Fruit fly (Drosophila melanogaster) ovary, adult (tissue): ENCODE measurements around the gene CG14074.

Source experiments
- CG17801 ChIP-seq: fragments of 200-800 bp; optimal IDR thresholded peaks from 2 replicates; lab custom pipeline; 2019; ENCODE audit warnings: missing biosample characterization, mild to moderate bottlenecking, missing genetic modification characterization, moderate library complexity; ENCODE audit not compliant: partially characterized antibody

CG14074 gene

DNA sequence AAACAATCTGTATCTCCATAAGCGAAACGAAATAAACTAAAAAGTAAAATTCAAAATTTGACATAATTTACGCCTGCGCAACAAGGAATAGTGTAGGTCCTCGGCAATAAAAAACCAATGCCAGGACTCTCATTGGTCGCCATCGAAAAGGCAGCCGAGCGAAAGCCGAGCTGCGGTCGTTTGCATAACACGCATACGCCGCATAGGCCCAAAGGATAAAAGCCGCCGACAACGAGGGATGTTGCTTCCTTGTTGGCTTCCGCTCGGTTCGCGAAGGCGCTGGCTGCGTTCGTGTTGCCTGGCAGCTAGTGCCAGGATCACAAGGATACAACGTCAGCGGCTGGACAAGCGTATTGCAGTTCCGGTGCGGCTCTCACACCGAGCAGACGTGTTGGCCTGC, 5.6 kb upstream of the CG14074 start:
- TF ChIP-seq CG17801 (GFP tag; lab: Kevin White, UChicago): no peak

DNA sequence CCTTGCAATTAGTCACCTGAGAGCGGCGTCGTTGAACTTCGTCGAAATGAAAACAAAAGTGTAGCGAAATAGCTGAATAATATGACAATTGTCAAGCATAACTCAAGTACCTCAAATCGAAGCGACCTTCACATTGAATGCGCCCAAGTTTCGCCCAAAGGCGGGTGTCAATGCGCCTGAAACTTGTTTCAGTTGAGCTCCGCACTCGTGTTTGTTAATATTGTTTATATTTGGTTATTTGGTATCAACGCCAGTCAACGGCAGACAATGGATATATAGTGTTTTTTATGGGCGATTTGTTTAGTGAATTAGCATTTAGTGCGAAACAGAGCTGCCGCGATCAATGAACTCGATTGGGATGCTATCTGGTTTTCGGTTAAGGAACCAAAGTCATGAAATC, 4.1 kb upstream of the CG14074 start:
- no peak for TF ChIP-seq CG17801 (GFP tag; lab: Kevin White, UChicago)

DNA sequence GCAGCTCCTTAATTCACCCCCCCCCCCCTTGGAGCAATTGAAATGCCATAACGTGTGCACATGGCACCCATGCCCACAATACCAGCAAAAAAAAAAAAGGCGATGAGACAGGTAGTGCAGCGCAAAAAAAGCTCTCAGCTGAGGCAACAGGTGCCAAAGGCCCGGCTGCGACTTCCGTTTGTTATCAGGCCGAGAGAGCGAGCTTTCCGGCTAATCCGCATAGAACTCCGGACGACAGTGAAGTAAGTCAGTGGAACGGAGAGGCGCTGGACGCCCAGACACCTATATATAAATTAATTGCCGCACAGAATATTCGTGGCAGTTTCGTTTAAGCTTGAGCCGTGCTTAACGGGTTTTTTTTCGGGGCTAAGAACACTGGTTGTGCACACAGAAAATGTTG, 2.7 kb upstream of the CG14074 start, which contains the start of gene CG6865:
Gene CG6865, plus strand, starts transcription at position 321 of the 400 bp plus-strand sequence.
- no peak for TF ChIP-seq CG17801 (GFP tag; lab: Kevin White, UChicago)

DNA sequence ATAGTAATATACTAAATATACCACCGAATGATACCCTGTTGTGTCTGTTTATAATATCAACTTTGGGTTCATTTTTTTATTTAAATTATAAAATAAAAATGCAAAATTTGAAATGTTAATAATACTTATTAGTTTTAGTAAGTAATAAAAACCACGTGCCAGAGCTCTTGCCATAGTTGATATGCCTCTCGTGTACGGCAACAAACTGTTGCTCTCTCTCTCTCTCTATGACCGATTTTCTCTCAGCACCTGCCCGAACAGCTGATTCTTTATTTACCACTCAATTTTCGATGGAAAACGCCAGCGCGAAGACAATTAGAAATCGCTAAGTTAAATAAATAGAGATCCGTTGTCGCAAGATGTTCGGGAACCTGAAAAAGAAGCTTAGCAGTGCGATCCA, 1.5 kb downstream of the CG14074 start, which contains the start of gene Dysb:
Gene Dysb, plus strand, starts transcription at position 251 of the 400 bp plus-strand sequence.
- peak; percentile 85 for TF ChIP-seq CG17801 (GFP tag; lab: Kevin White, UChicago)

DNA sequence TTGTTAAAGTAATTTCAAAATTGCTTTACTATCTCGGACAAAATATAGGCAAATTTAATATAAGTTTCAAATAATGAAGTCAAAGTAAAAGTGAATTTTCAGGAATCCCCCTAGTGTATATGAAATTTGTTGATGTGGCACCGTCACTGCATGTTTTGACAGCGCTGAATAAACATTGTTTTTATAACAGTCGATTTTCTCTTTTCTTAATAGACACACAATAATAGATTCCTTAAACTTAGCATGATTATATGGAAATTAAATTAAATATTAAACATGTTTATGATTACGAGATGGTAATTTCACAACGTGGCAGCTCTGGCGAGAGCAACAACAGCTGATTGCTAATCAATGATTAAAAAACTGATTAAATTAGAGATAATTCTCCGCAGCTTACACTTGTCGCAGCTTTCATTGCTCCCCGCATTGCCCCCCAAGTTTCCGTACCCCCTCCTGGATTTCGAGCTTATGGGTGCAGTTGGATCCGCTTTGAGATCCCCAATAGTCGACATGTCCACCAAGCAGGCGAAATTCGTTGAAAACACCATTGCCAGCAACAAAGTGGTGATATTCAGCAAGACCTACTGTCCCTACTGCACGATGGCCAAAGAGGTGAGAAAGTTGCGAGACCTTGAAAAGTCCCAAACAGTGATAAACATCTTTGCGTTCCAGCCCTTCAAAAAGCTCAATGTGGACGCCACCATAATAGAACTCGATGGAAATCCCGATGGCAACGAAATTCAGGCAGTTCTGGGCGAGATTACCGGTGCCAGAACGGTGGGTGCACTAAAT, 3.2 kb downstream of the CG14074 start, which contains the start of gene Grx1:
Gene Grx1, plus strand, starts transcription at position 196 of the 792 bp plus-strand sequence.
- peak; percentile 23 for TF ChIP-seq CG17801 (GFP tag; lab: Kevin White, UChicago)

DNA sequence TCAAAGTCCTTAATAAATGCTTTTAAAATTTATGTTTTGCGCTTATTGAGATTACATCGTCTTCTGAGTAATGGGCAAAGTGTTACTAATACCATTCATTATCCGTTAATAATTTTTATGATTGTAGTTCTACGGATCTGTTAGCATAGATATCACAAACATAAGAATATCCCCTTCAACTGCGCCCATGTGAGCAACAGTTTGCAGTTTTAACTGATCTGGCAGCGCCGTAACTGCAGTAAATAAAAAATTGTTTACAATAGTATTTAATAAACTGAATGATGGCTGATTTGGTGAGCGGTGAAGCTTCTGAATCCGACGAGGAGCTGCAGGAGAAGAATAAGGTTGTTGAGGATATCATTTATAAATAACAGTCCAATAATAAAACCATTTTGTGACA, 4.0 kb downstream of the CG14074 start, which contains the start of gene Blos3:
Gene Blos3, plus strand, starts transcription at position 198 of the 400 bp plus-strand sequence.
- peak; percentile 22 for TF ChIP-seq CG17801 (GFP tag; lab: Kevin White, UChicago)

DNA sequence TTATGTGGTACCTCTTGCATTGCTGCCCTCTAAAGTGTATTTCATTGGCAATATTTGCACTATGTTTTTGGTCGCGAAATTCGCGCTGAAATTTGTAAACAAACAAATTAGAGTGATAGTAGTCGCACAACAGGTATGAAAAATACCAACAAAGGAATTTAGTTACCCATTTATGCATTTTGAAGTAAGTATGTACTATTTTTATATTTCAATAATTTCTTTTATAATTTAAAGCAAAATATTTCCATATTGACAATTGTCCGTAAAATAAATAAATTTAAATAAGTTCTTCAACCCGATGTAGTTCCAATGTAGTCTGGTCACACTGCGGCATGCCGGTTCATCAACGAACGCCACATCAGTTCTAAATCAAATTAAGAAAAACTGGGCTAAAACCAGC, 6.4 kb downstream of the CG14074 start, which contains the start of the genes Rad9 and Uggt:
Gene Rad9, minus strand, starts transcription at position 114 of the 400 bp plus-strand sequence.
Gene Uggt, plus strand, starts transcription at position 308 of the 400 bp plus-strand sequence.
- peak; percentile 15 for TF ChIP-seq CG17801 (GFP tag; lab: Kevin White, UChicago)

DNA sequence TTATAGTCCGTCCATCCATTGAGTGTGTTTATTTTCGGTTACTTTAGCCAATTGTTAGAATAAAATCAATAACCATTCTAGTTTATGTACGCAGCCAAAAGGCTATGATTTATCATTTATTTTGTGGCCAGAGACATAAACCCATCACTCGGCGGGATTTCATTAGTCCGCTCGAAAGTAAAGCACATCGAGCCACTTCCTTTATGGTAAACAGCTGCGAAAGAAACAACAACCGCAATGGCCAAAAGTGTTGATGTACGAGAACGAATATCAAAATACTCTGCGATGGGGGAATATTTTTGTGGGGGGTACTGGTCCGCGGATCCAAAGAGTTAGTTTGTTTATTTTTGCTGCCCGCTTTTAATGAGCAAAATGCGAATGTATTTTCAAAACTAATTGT, 15.6 kb downstream of the CG14074 start:
- no peak for TF ChIP-seq CG17801 (GFP tag; lab: Kevin White, UChicago)

DNA sequence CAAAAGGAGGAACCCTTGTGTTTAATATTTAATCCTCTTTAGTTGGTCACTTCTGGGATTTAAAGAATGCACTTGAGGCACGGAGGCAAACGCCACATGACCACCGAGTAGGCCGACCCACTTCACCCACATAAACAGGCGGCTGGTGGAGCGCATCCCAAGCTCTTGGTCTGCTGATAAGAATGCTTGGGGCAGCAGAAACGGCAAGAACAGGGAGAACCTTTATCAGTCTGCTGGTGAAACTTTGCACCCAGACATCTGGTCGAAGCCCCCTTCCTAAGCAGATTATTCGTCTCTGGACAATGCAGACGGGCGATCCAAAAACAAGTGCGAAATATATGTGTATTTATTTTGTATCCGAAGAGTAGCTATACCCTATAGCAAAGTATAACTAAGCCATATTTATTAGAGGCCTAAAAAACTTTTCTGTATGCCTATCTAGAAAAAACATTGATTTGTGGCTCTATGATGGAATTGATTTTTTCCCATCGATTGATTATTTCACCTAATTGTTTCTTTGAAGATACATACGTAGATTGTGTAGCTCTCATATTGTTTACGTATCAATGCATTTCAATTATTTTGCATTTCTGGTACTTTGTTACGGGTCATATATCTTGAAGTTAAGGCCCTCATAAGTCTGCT, 23.3 kb downstream of the CG14074 start:
- TF ChIP-seq CG17801 (GFP tag; lab: Kevin White, UChicago): no peak

DNA sequence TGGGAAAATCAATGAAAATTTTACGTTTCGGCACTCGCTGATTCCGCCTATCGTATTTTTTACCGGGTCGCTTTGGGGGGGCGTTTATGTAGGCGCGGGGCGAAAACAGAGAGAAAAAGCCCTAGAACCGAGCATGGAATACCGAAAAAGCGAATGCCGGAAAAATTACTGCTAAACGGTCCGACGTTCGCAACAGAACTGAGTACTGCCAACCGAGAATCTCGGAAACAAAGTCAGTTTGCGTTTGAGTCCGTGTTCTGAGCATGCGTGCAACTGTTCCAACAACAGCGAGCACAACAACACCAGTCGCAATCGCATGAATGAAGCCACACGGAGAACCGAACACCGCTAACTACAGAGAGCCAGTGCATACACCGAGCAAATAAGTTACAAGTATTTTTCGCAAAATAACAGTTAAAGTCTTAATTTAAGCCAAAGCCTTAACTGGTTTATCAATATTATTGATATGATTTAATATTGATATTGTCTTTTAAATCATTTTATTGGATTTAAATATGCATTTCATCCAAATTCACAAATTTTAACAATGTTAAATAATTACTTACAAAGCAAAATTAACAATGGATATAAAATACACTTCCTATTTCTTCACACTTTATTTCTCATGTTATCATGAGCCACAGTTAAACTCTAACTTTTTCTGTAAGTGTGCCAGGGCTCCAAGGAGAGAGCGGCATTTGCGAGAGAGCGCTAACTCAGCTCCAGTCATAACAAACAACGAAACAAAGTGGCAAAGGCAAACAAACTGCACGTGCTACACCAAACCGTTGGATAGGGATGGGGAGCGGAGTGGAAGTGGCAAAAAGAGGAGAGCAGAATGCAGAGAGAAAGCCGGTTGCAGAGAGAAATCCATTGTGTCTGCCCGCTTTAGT, 24.5 kb downstream of the CG14074 start, which contains the start of gene CG3961:
Gene CG3961, minus strand, starts transcription at position 201 of the 893 bp plus-strand sequence.
- peak; percentile 96 for TF ChIP-seq CG17801 (GFP tag; lab: Kevin White, UChicago)

DNA sequence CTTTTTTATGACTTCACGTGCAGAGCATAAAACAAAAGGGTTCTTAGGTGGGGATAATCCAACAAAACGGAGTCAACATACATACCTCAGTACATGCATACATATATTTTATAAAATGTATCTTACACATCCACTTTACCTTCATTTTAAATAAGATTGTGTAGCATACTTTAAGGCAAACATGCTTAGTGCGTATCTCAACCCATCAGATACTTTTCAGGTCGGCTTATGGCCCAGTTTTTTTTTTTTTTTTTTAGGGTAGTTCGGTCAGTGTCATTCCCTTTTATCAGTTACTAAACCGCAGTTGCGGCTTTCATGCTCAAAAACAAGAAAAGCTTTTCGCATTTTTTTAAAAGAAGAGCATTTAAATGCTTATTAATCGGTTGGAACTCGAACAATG, 26.0 kb downstream of the CG14074 start, which contains the start of gene NijB:
Gene NijB, plus strand, starts transcription at position 398 of the 400 bp plus-strand sequence.
- no peak for TF ChIP-seq CG17801 (GFP tag; lab: Kevin White, UChicago)

DNA sequence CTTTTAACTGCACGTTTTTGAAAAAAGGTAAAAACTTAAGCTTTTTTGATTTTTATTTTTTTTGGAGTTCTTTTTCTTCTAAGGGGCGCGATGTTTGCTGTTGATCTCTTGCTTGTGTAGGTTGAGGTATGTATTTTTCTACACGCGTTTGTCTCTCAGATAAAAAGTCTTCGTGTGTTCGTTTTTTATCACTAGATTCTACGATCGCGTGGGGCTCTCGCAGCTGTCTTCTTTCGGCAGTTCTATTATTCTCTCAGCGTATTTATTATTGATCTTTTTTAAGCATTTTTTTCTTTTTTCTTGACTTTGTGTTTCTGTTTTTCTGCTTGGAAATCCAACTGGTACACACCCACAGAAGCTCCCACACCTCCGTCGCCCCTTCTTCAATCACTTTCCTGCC, 29.1 kb downstream of the CG14074 start:
- TF ChIP-seq CG17801 (GFP tag; lab: Kevin White, UChicago): peak; percentile 15

DNA sequence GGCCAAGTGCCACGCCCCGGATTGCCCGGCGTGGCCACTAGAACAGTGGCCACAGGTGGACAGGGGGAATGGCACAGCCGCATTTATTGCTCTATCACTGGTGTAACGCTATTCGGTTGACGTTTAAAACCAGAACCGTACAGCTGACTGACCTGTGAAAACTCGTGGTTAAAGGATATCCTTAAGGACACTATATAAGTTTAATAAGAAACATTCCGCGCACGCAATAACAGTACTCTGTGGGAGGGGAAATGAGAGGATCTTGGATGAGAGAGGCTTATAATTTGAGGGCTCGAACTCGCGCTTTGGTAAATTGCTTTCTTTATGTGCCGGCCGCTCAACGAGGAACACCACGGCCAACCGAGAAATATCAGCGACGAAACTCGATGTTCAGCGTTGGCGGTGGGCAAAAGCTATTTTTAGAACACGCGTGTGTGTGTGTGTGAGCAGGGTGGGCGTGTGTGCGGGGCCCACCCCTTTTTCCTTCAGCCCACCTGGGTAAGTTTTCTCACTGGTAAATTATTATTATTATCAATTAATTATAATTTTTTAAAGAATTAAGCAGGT, 30.4 kb downstream of the CG14074 start:
- TF ChIP-seq CG17801 (GFP tag; lab: Kevin White, UChicago): no peak
